Worm (Caenorhabditis elegans) whole organism, L2 larva: ENCODE results near the gene irld-11.

Source experiments
- C34F6.9 ChIP-seq: fragments of 150-350 bp; optimal IDR thresholded peaks from 2 replicates; lab custom pipeline; 2014; ENCODE audit warnings: missing biosample characterization, missing genetic modification characterization
- F13H6.1 ChIP-seq: sonication (generic microtip); optimal IDR thresholded peaks from 2 replicates; lab custom pipeline; 2016; ENCODE audit warnings: missing genetic modification characterization, missing compliant biosample characterization
- R02D3.7 ChIP-seq: fragments of 150-350 bp; optimal IDR thresholded peaks from 2 replicates; lab custom pipeline; 2014; ENCODE audit warnings: missing biosample characterization, missing genetic modification characterization
- Y55F3AM.14 ChIP-seq: fragments of 200-800 bp; sonication (Bioruptor generic); optimal IDR thresholded peaks from 2 replicates; lab custom pipeline; 2018; ENCODE audit warnings: mild to moderate bottlenecking, missing genetic modification characterization, missing compliant biosample characterization
- aly-2 ChIP-seq: fragments of 150-350 bp; optimal IDR thresholded peaks from 2 replicates; lab custom pipeline; 2014; ENCODE audit warnings: missing biosample characterization, missing genetic modification characterization
- ama-1 ChIP-seq: fragments of 150-350 bp; optimal IDR thresholded peaks from 2 replicates; lab custom pipeline; 2018; ENCODE audit warnings: inconsistent platforms
- ceh-16 ChIP-seq: fragments of 150-350 bp; optimal IDR thresholded peaks from 2 replicates; lab custom pipeline; 2014; ENCODE audit warnings: missing biosample characterization, missing genetic modification characterization
- crh-2 ChIP-seq: sonication (generic microtip); optimal IDR thresholded peaks from 2 replicates; lab custom pipeline; 2017; ENCODE audit warnings: missing biosample characterization, missing genetic modification characterization
- dmd-4 ChIP-seq: sonication (generic microtip); optimal IDR thresholded peaks from 2 replicates; lab custom pipeline; 2017; ENCODE audit warnings: missing biosample characterization, missing genetic modification characterization
- egl-27 ChIP-seq: sonication (generic microtip); optimal IDR thresholded peaks from 3 replicates; lab custom pipeline; 2017; ENCODE audit warnings: missing biosample characterization, missing genetic modification reagents, missing genetic modification characterization
- elt-3 ChIP-seq: sonication (generic microtip); optimal IDR thresholded peaks from 2 replicates; lab custom pipeline; 2017; ENCODE audit warnings: missing biosample characterization, missing genetic modification characterization
- fos-1 ChIP-seq: fragments of 150-350 bp; optimal IDR thresholded peaks from 2 replicates; lab custom pipeline; 2014; ENCODE audit warnings: missing biosample characterization, missing genetic modification characterization
- gmeb-1 ChIP-seq: fragments of 150-350 bp; optimal IDR thresholded peaks from 2 replicates; lab custom pipeline; 2014; ENCODE audit warnings: missing biosample characterization, missing genetic modification characterization
- lin-13 ChIP-seq: fragments of 150-350 bp; optimal IDR thresholded peaks from 2 replicates; lab custom pipeline; 2014; ENCODE audit warnings: missing biosample characterization, missing genetic modification reagents, missing genetic modification characterization
- lin-39 ChIP-seq: fragments of 150-350 bp; optimal IDR thresholded peaks from 2 replicates; lab custom pipeline; 2014; ENCODE audit warnings: missing biosample characterization, missing genetic modification reagents, missing genetic modification characterization
- lsy-2 ChIP-seq, 2 experiments: fragments of 150-350 bp in 1 of 2; sonication (generic microtip) in 1 of 2; optimal IDR thresholded peaks; 2 replicates each; lab custom pipeline; 2014 to 2017; ENCODE audit warnings: missing biosample characterization in 2 of 2, missing genetic modification characterization in 2 of 2
- mab-5 ChIP-seq: fragments of 150-350 bp; optimal IDR thresholded peaks from 2 replicates; lab custom pipeline; 2014; ENCODE audit warnings: missing biosample characterization, missing genetic modification characterization
- mbf-1 ChIP-seq: sonication (generic microtip); optimal IDR thresholded peaks from 2 replicates; lab custom pipeline; 2017; ENCODE audit warnings: missing biosample characterization, missing genetic modification characterization
- mdl-1 ChIP-seq, 2 experiments: fragments of 150-350 bp in 1 of 2; sonication (generic microtip) in 1 of 2; optimal IDR thresholded peaks; 2 replicates each; lab custom pipeline; 2017; ENCODE audit warnings: missing biosample characterization in 2 of 2, missing genetic modification characterization in 2 of 2
- nhr-10 ChIP-seq: sonication (generic microtip); optimal IDR thresholded peaks from 2 replicates; lab custom pipeline; 2017; ENCODE audit warnings: missing biosample characterization, missing genetic modification characterization
- nhr-11 ChIP-seq: fragments of 150-350 bp; optimal IDR thresholded peaks from 2 replicates; lab custom pipeline; 2014; ENCODE audit warnings: missing biosample characterization, missing genetic modification characterization
- nhr-129 ChIP-seq: fragments of 150-350 bp; optimal IDR thresholded peaks from 2 replicates; lab custom pipeline; 2014; ENCODE audit warnings: missing biosample characterization, missing genetic modification characterization
- nhr-21 ChIP-seq: fragments of 150-350 bp; optimal IDR thresholded peaks from 2 replicates; lab custom pipeline; 2014; ENCODE audit warnings: missing biosample characterization, missing genetic modification characterization
- nhr-23 ChIP-seq: fragments of 150-350 bp; optimal IDR thresholded peaks from 2 replicates; lab custom pipeline; 2014; ENCODE audit warnings: missing biosample characterization, missing genetic modification reagents, missing genetic modification characterization
- nhr-237 ChIP-seq: fragments of 150-350 bp; optimal IDR thresholded peaks from 2 replicates; lab custom pipeline; 2014; ENCODE audit warnings: missing biosample characterization, missing genetic modification characterization
- nhr-25 ChIP-seq: fragments of 150-350 bp; sonication (generic microtip); optimal IDR thresholded peaks from 3 replicates; lab custom pipeline; 2014; ENCODE audit warnings: missing biosample characterization, missing genetic modification characterization
- nhr-6 ChIP-seq: fragments of 150-350 bp; optimal IDR thresholded peaks from 2 replicates; lab custom pipeline; 2014; ENCODE audit warnings: missing biosample characterization, missing genetic modification characterization
- nhr-77 ChIP-seq: fragments of 150-350 bp; optimal IDR thresholded peaks from 2 replicates; lab custom pipeline; 2014; ENCODE audit warnings: missing biosample characterization, missing genetic modification characterization
- peb-1 ChIP-seq: fragments of 150-350 bp; optimal IDR thresholded peaks from 2 replicates; lab custom pipeline; 2014; ENCODE audit warnings: missing biosample characterization, missing genetic modification characterization
- sem-4 ChIP-seq: fragments of 150-350 bp; optimal IDR thresholded peaks from 2 replicates; lab custom pipeline; 2014; ENCODE audit warnings: missing biosample characterization, missing genetic modification reagents, missing genetic modification characterization
- sma-3 ChIP-seq: sonication (generic microtip); optimal IDR thresholded peaks from 2 replicates; lab custom pipeline; 2016; ENCODE audit warnings: missing genetic modification reagents, missing genetic modification characterization, missing compliant biosample characterization
- snpc-4 ChIP-seq: fragments of 150-350 bp; optimal IDR thresholded peaks from 2 replicates; lab custom pipeline; 2014; ENCODE audit warnings: missing biosample characterization, missing genetic modification characterization
- unc-39 ChIP-seq: fragments of 150-350 bp; optimal IDR thresholded peaks from 2 replicates; lab custom pipeline; 2014; ENCODE audit warnings: missing biosample characterization, missing genetic modification characterization
- unc-62 ChIP-seq: fragments of 150-350 bp; optimal IDR thresholded peaks from 2 replicates; lab custom pipeline; 2014; ENCODE audit warnings: missing biosample characterization, missing genetic modification reagents, missing genetic modification characterization
- zag-1 ChIP-seq: fragments of 150-350 bp; optimal IDR thresholded peaks from 2 replicates; lab custom pipeline; 2014; ENCODE audit warnings: missing biosample characterization, missing genetic modification characterization
- ztf-1 ChIP-seq: fragments of 200-800 bp; sonication (Bioruptor generic); conservative IDR thresholded peaks from 2 replicates; pipeline ENCODE4 v1.3.6; 2022; ENCODE audit warnings: missing genetic modification characterization, missing compliant biosample characterization
- ztf-11 ChIP-seq: sonication (generic microtip); optimal IDR thresholded peaks from 2 replicates; lab custom pipeline; 2017; ENCODE audit warnings: missing biosample characterization, missing genetic modification characterization
- ztf-4 ChIP-seq: fragments of 150-350 bp; optimal IDR thresholded peaks from 2 replicates; lab custom pipeline; 2014; ENCODE audit warnings: missing biosample characterization, missing genetic modification characterization

irld-11 gene

DNA sequence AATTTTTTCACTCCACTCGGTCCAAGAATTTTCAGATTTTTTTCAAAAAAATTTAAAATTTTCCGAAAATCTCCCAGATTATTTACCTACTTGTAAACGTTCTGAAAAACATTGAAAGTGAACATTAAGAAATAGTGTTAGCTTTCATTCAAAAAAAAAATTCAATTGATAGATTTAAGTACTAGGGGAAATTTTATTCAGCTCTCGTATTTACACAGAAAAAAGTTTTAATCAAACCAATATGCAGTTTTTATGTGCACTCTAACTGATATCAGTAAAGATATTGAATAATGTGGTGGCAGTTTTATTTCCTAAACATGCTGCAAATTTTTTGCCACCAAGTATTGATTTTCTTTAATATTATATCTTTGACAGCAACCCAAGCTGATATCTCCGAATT lies 13.3 kb downstream of the irld-11 start, which contains the start of gene irld-42:
Gene irld-42 (plus strand): TSS at position 301 of the 400 bp plus-strand sequence.
- TF ChIP-seq lin-13, result no peak
- no peak for TF ChIP-seq nhr-237
- no peak for TF ChIP-seq nhr-25 (tag; lab: Kevin White, UChicago)
- no peak for TF ChIP-seq nhr-21 (tag; lab: Kevin White, UChicago)
- TF ChIP-seq ztf-1 (GFP tag; lab: Robert Waterston, UW), result no peak
- no peak for TF ChIP-seq mbf-1 (tag; lab: Kevin White, UChicago)
- no peak for TF ChIP-seq ztf-4 (tag; lab: Kevin White, UChicago)
- TF ChIP-seq nhr-77 (tag; lab: Kevin White, UChicago), result no peak
- TF ChIP-seq peb-1 (tag; lab: Kevin White, UChicago), result no peak
- no peak for TF ChIP-seq gmeb-1 (tag; lab: Kevin White, UChicago)
- no peak for TF ChIP-seq egl-27 (tag; lab: Kevin White, UChicago)
- TF ChIP-seq dmd-4, result no peak
- no peak for TF ChIP-seq nhr-11
- no peak for TF ChIP-seq sma-3 (GFP tag; lab: Kevin White, UChicago)
- no peak for TF ChIP-seq unc-39 (tag; lab: Kevin White, UChicago)

- TF ChIP-seq crh-2 (no peak), lsy-2 (tag; optimal IDR thresholded peaks at IDR 0.05; lab: Kevin White, UChicago) (no peak), lin-39 (tag; lab: Kevin White, UChicago) (no peak), nhr-21 (tag; lab: Kevin White, UChicago) (no peak)
- TF ChIP-seq, all 48 proteins: peak for 0
These were observed 23.3 kb downstream of the irld-11 start, which contains the start of gene srw-98 for ce11 chrV:1678228-1678627. srw-98 (minus strand) TSS chrV:1678328.

ce11 chrV:1680770-1681169 lies 25.8 kb downstream of the irld-11 start, which contains the start of gene srw-91:
srw-91 (minus strand) TSS chrV:1680870.
- TF ChIP-seq fos-1 (no peak), lin-39 (tag; lab: Kevin White, UChicago) (no peak), nhr-23 (tag; lab: Kevin White, UChicago) (no peak), dmd-4 (no peak), lsy-2 (tag; optimal IDR thresholded peaks at IDR 0.05; lab: Kevin White, UChicago) (no peak), elt-3 (no peak), ceh-16 (tag; lab: Kevin White, UChicago) (no peak)

ce11 chrV:1682279-1682678 lies 27.3 kb downstream of the irld-11 start, which contains the start of gene srh-3:
srh-3 (plus strand) TSS chrV:1682579.
- TF ChIP-seq nhr-10, result no peak
- TF ChIP-seq nhr-77 (tag; lab: Kevin White, UChicago), result no peak
- no peak for TF ChIP-seq aly-2 (tag; lab: Kevin White, UChicago)
- no peak for TF ChIP-seq zag-1
- TF ChIP-seq ztf-1 (GFP tag; lab: Robert Waterston, UW), result no peak
- TF ChIP-seq F13H6.1 (tag; lab: Kevin White, UChicago), result no peak
- TF ChIP-seq snpc-4 (tag; lab: Kevin White, UChicago), result no peak
- no peak for TF ChIP-seq mdl-1 (tag; optimal IDR thresholded peaks at IDR 0.05; lab: Kevin White, UChicago)
- TF ChIP-seq nhr-11, result no peak
- no peak for TF ChIP-seq lin-13
- no peak for TF ChIP-seq egl-27 (tag; lab: Kevin White, UChicago)
- TF ChIP-seq mbf-1 (tag; lab: Kevin White, UChicago), result no peak
- TF ChIP-seq gmeb-1 (tag; lab: Kevin White, UChicago), result no peak
- TF ChIP-seq peb-1 (tag; lab: Kevin White, UChicago), result no peak
- TF ChIP-seq dmd-4, result no peak
- no peak for TF ChIP-seq sem-4
- TF ChIP-seq ztf-11 (tag; lab: Kevin White, UChicago), result no peak
- TF ChIP-seq C34F6.9, result no peak
- no peak for TF ChIP-seq ama-1 (lab: Kevin White, UChicago)

DNA sequence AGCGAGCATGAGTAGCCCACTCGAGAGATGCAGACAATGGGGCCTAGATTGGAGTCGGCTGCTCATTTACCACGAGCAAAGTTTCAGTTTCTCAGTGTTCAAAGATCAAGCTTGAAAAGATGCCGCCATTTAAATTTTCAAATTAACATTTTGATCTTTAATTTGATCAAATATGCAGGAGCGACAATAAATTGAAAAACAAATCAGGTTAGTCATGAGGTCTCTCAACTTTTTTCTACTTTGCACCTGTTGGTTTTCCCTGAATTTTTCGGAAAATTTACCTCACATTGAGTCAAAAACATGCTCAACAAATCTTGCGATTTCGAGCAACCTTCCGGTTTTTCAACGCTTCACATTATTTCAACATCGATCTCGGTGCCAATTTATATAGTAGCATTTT lies 30.4 kb downstream of the irld-11 start, which contains the start of gene srh-5:
Gene srh-5 (plus strand): TSS at position 301 of the 400 bp plus-strand sequence.
- TF ChIP-seq nhr-21 (tag; lab: Kevin White, UChicago) (no peak), ztf-1 (GFP tag; lab: Robert Waterston, UW) (no peak), egl-27 (tag; lab: Kevin White, UChicago) (no peak), Y55F3AM.14 (GFP tag; lab: Kevin White, UChicago) (no peak), unc-62 (GFP tag; lab: Kevin White, UChicago) (no peak), mab-5 (no peak), nhr-6 (tag; lab: Kevin White, UChicago) (no peak), gmeb-1 (tag; lab: Kevin White, UChicago) (no peak), nhr-25 (tag; lab: Kevin White, UChicago) (no peak), peb-1 (tag; lab: Kevin White, UChicago) (no peak), mbf-1 (tag; lab: Kevin White, UChicago) (no peak), dmd-4 (no peak), R02D3.7 (tag; lab: Kevin White, UChicago) (no peak), nhr-129 (tag; lab: Kevin White, UChicago) (no peak), sem-4 (no peak)
